Fruit fly (Drosophila melanogaster) Kc167 (cell line): ENCODE data around the gene Atg5.

Source experiments
- Myc ChIP-seq: fragments of >200 bp; optimal IDR thresholded peaks from 2 replicates; lab custom pipeline; 2017; ENCODE audit warnings: missing external identifiers
- Sin3A ChIP-seq: fragments of >200 bp; optimal IDR thresholded peaks from 2 replicates; lab custom pipeline; 2018; ENCODE audit warnings: missing external identifiers
- h ChIP-seq: fragments of >200 bp; optimal IDR thresholded peaks from 3 replicates; lab custom pipeline; 2018; ENCODE audit warnings: missing external identifiers
- insv ChIP-seq: fragments of >200 bp; optimal IDR thresholded peaks from 3 replicates; lab custom pipeline; 2018; ENCODE audit warnings: missing external identifiers
- psq ChIP-seq: fragments of >200 bp; optimal IDR thresholded peaks from 2 replicates; lab custom pipeline; 2017; ENCODE audit warnings: missing external identifiers
- ttk ChIP-seq: sonication (Bioruptor generic); optimal IDR thresholded peaks from 2 replicates; lab custom pipeline; 2017; ENCODE audit warnings: missing external identifiers

dm6 chrX:7266604-7267003, 57.0 kb downstream of the Atg5 start, which contains the start of gene CG1958:
- TF ChIP-seq Myc (no peak), insv (lab: Kevin White, UChicago) (no peak), ttk (lab: Kevin White, UChicago) (no peak), psq (lab: Kevin White, UChicago) (no peak), Sin3A (no peak), h (lab: Kevin White, UChicago) (no peak)
